Fruit fly (Drosophila melanogaster): ENCODE measurements around the gene mthl7.

Gene mthl7

dm6 chr3L:8177795-8178564, 2.3 kb downstream of the mthl7 start, which contains the start of gene Nmt (continued):
- TF ChIP-seq CkIIα-i1 (GFP tag; IDR thresholded peaks at IDR 0.05) (no peak), vvl (GFP tag; IDR thresholded peaks at IDR 0.05) (peak; percentile 12; the same call in 1 of the 2 replicates), CG13123 (GFP tag; optimal IDR thresholded peaks at IDR 0.05) (no peak), Dek (tag; optimal IDR thresholded peaks at IDR 0.05) (peak; percentile 17), CG9437 (GFP tag; optimal IDR thresholded peaks at IDR 0.05) (peak; percentile 10), mld (GFP tag; IDR thresholded peaks at IDR 0.05; ENCODE audit: partially characterized antibody) (peak; percentile 62; the same call in 1 of the 3 replicates), hbn (GFP tag; IDR thresholded peaks at IDR 0.05; ENCODE audit: partially characterized antibody) (peak; percentile 86), chn (GFP tag; optimal IDR thresholded peaks at IDR 0.05) (no peak), CG10209 (GFP tag; optimal IDR thresholded peaks at IDR 0.05) (peak; percentile 36), dpn (GFP tag; optimal IDR thresholded peaks at IDR 0.05) (peak in 1 of 2 experiments; percentile 26), CG16863 (GFP tag; optimal IDR thresholded peaks at IDR 0.05) (no peak), Doc3 (GFP tag; IDR thresholded peaks at IDR 0.05; ENCODE audit: partially characterized antibody) (peak; percentile 67), CG11504 (tag; optimal IDR thresholded peaks at IDR 0.05) (no peak), Sin3A (optimal IDR thresholded peaks at IDR 0.05) (peak; percentile 78), Dref (GFP tag; IDR thresholded peaks at IDR 0.05) (peak; percentile 75), CG2120 (GFP tag; optimal IDR thresholded peaks at IDR 0.05) (peak; percentile 67), CG14050 (GFP tag; IDR thresholded peaks at IDR 0.05) (no peak), Pdp1 (GFP tag; optimal IDR thresholded peaks at IDR 0.05) (peak in 1 of 2 experiments; percentile 4), CG12942 (GFP tag; optimal IDR thresholded peaks at IDR 0.05) (peak; percentile 14), lola (GFP tag; optimal IDR thresholded peaks at IDR 0.05) (peak in 1 of 3 experiments; percentile 5), Sry-δ (GFP tag; optimal IDR thresholded peaks at IDR 0.05) (peak; percentile 68), CG43689 (GFP tag; IDR thresholded peaks at IDR 0.05) (0 out of 2 replicates have a peak, but pooled peaks have one; percentile 36), CG13424 (tag; optimal IDR thresholded peaks at IDR 0.05) (peak; percentile 18), sens-2 (GFP tag; IDR thresholded peaks at IDR 0.05) (0 out of 2 replicates have a peak, but pooled peaks have one; percentile 20), Bgb (GFP tag; IDR thresholded peaks at IDR 0.05; ENCODE audit: partially characterized antibody) (peak; percentile 80), Dbx (GFP tag; IDR thresholded peaks at IDR 0.05) (0 out of 3 replicates have a peak, but pooled peaks have one; percentile 28), Dll (GFP tag; IDR thresholded peaks at IDR 0.05; ENCODE audit: partially characterized antibody) (peak; percentile 82), CG8290 (GFP tag; optimal IDR thresholded peaks at IDR 0.05) (no peak), CG8290 (tag; optimal IDR thresholded peaks at IDR 0.05) (peak in 1 of 2 experiments; percentile 3), Fer2 (tag; optimal IDR thresholded peaks at IDR 0.05) (no peak), CG11695 (GFP tag; IDR thresholded peaks at IDR 0.05) (0 out of 3 replicates have a peak, but pooled peaks have one; percentile 6), CG5953 (GFP tag; IDR thresholded peaks at IDR 0.05) (peak; percentile 7; the same call in 1 of the 2 replicates), CG2116 (GFP tag; optimal IDR thresholded peaks at IDR 0.05) (peak; percentile 11), esg (GFP tag; conservative IDR thresholded peaks at IDR 0.05) (peak; percentile 42; the same call in 1 of the 2 replicates), schlank (tag; optimal IDR thresholded peaks at IDR 0.05) (no peak), CG12659 (GFP tag; optimal IDR thresholded peaks at IDR 0.05) (peak; percentile 6), maf-S (GFP tag; optimal IDR thresholded peaks at IDR 0.05) (no peak), hb (GFP tag; IDR thresholded peaks at IDR 0.05; ENCODE audit: partially characterized antibody) (0 out of 3 replicates have a peak, but pooled peaks have one; percentile 24), crp (GFP tag; optimal IDR thresholded peaks at IDR 0.05) (peak; percentile 25 to 90), dmrt11E (tag; optimal IDR thresholded peaks at IDR 0.05) (peak; percentile 6), Sox102F (GFP tag; optimal IDR thresholded peaks at IDR 0.05) (peak; percentile 57), Dip3 (GFP tag; optimal IDR thresholded peaks at IDR 0.05) (peak; percentile 4), nau (GFP tag; optimal IDR thresholded peaks at IDR 0.05) (no peak), CG17328 (GFP tag; IDR thresholded peaks at IDR 0.05) (peak; percentile 29; the same call in 1 of the 2 replicates), fd3F (GFP tag; optimal IDR thresholded peaks at IDR 0.05) (peak; percentile 7), phol (tag; optimal IDR thresholded peaks at IDR 0.05) (peak; percentile 10), grau (tag; optimal IDR thresholded peaks at IDR 0.05) (peak; percentile 91)
